Fruit fly (Drosophila melanogaster) whole organism, embryonic: Measurements from ENCODE around the gene CG15027.

Experiments used
- Blimp-1 ChIP-seq: fragments of 200-800 bp; sonication (Bioruptor generic); optimal IDR thresholded peaks from 3 replicates; lab custom pipeline; 2018; ENCODE audit warnings: missing biosample characterization, missing genetic modification characterization, mild to moderate bottlenecking, moderate library complexity, missing genetic modification reagents
- CG10274 ChIP-seq: fragments of 200-800 bp; sonication (Bioruptor generic); optimal IDR thresholded peaks from 3 replicates; lab custom pipeline; 2017; ENCODE audit warnings: missing biosample characterization, mild to moderate bottlenecking, missing genetic modification characterization
- CG10462 ChIP-seq: fragments of 200-800 bp; sonication (Bioruptor generic); optimal IDR thresholded peaks from 2 replicates; lab custom pipeline; 2016; ENCODE audit warnings: missing biosample characterization, missing genetic modification characterization
- CG10979 ChIP-seq: fragments of 200-800 bp; sonication (Bioruptor generic); optimal IDR thresholded peaks from 2 replicates; lab custom pipeline; 2018; ENCODE audit warnings: missing biosample characterization, mild to moderate bottlenecking, missing genetic modification characterization, moderate library complexity
- CG11085 ChIP-seq: fragments of 200-800 bp; sonication (Bioruptor generic); IDR thresholded peaks from 2 replicates; pipeline ENCODE4 v1.3.6; 2022; ENCODE audit warnings: missing biosample characterization, missing genetic modification characterization
- CG11504 ChIP-seq: fragments of 200-800 bp; sonication (Bioruptor generic); optimal IDR thresholded peaks from 3 replicates; lab custom pipeline; 2019; ENCODE audit warnings: missing biosample characterization, mild to moderate bottlenecking, missing genetic modification characterization, moderate library complexity
- CG12071 ChIP-seq: fragments of 200-800 bp; sonication (Bioruptor generic); optimal IDR thresholded peaks from 3 replicates; lab custom pipeline; 2018; ENCODE audit warnings: missing biosample characterization, mild to moderate bottlenecking, missing genetic modification characterization
- CG12391 ChIP-seq: fragments of 200-800 bp; sonication (Bioruptor generic); optimal IDR thresholded peaks from 3 replicates; lab custom pipeline; 2018; ENCODE audit warnings: missing biosample characterization, mild to moderate bottlenecking, missing genetic modification characterization, moderate library complexity
- CG13424 ChIP-seq: fragments of 200-800 bp; sonication (Bioruptor generic); optimal IDR thresholded peaks from 2 replicates; lab custom pipeline; 2019; ENCODE audit warnings: missing biosample characterization, mild to moderate bottlenecking, missing genetic modification characterization, moderate library complexity
- CG14710 ChIP-seq: fragments of 200-800 bp; sonication (Bioruptor generic); optimal IDR thresholded peaks from 3 replicates; lab custom pipeline; 2019; ENCODE audit warnings: missing biosample characterization, mild to moderate bottlenecking, missing genetic modification characterization, moderate library complexity
- CG15269 ChIP-seq: fragments of 200-800 bp; sonication (Bioruptor generic); optimal IDR thresholded peaks from 2 replicates; lab custom pipeline; 2018; ENCODE audit warnings: missing biosample characterization, mild to moderate bottlenecking, missing genetic modification characterization, moderate library complexity
- CG17359 ChIP-seq: fragments of 200-800 bp; sonication (Bioruptor generic); optimal IDR thresholded peaks from 3 replicates; lab custom pipeline; 2018; ENCODE audit warnings: missing biosample characterization, mild to moderate bottlenecking, missing genetic modification characterization, moderate library complexity
- CG17361 ChIP-seq: fragments of 200-800 bp; sonication (Bioruptor generic); IDR thresholded peaks from 3 replicates; pipeline ENCODE4 v1.3.6; 2022; ENCODE audit warnings: missing biosample characterization, missing genetic modification characterization
- CG17829 ChIP-seq: fragments of 200-800 bp; optimal IDR thresholded peaks from 2 replicates; lab custom pipeline; 2019; ENCODE audit warnings: missing biosample characterization, mild to moderate bottlenecking, missing genetic modification characterization, moderate library complexity
- CG18262 ChIP-seq: fragments of 200-800 bp; optimal IDR thresholded peaks from 3 replicates; lab custom pipeline; 2019; ENCODE audit warnings: missing biosample characterization, mild to moderate bottlenecking, missing genetic modification characterization, moderate library complexity
- CG2678 ChIP-seq: fragments of 200-800 bp; sonication (Bioruptor generic); optimal IDR thresholded peaks from 3 replicates; lab custom pipeline; 2019; ENCODE audit warnings: missing biosample characterization, mild to moderate bottlenecking, missing genetic modification characterization, moderate library complexity
- CG2712 ChIP-seq: fragments of 200-800 bp; optimal IDR thresholded peaks from 3 replicates; lab custom pipeline; 2019; ENCODE audit warnings: missing biosample characterization, mild to moderate bottlenecking, missing genetic modification characterization, moderate library complexity
- CG30403 ChIP-seq: fragments of 200-800 bp; sonication (Bioruptor generic); optimal IDR thresholded peaks from 3 replicates; lab custom pipeline; 2016; ENCODE audit warnings: missing biosample characterization, missing genetic modification characterization
- CG31441 ChIP-seq: fragments of 200-800 bp; sonication (Bioruptor generic); IDR thresholded peaks from 2 replicates; pipeline ENCODE4 v1.3.6; 2022; ENCODE audit warnings: missing biosample characterization, missing genetic modification characterization
- CG33213 ChIP-seq: fragments of 200-800 bp; sonication (Bioruptor generic); optimal IDR thresholded peaks from 3 replicates; lab custom pipeline; 2016; ENCODE audit warnings: missing biosample characterization, missing genetic modification characterization
- CG7556 ChIP-seq: fragments of 200-800 bp; sonication (Bioruptor generic); optimal IDR thresholded peaks from 2 replicates; lab custom pipeline; 2017; ENCODE audit warnings: missing biosample characterization, mild to moderate bottlenecking, missing genetic modification characterization
- CG7839 ChIP-seq: fragments of 200-800 bp; sonication (Bioruptor generic); optimal IDR thresholded peaks from 3 replicates; lab custom pipeline; 2018; ENCODE audit warnings: missing biosample characterization, mild to moderate bottlenecking, missing genetic modification characterization, moderate library complexity
- CG8924 ChIP-seq: fragments of 200-800 bp; optimal IDR thresholded peaks from 3 replicates; lab custom pipeline; 2019; ENCODE audit warnings: missing biosample characterization, mild to moderate bottlenecking, missing genetic modification characterization, moderate library complexity
- CoRest ChIP-seq: fragments of 200-800 bp; sonication (Bioruptor generic); optimal IDR thresholded peaks from 3 replicates; lab custom pipeline; 2018; ENCODE audit warnings: missing biosample characterization, mild to moderate bottlenecking, missing genetic modification characterization, moderate library complexity
- D ChIP-seq, 2 experiments: fragments of 200-800 bp in 1 of 2; fragments of >200 bp in 1 of 2; sonication (Bioruptor generic) in 1 of 2; optimal IDR thresholded peaks; 2 replicates in 1 of 2; 3 replicates in 1 of 2; lab custom pipeline; 2017; ENCODE audit warnings: mild to moderate bottlenecking in 1 of 2, missing biosample characterization in 1 of 2, missing genetic modification characterization in 1 of 2, missing genetic modification reagents in 1 of 2
- Drgx ChIP-seq: fragments of 200-800 bp; sonication (Bioruptor generic); IDR thresholded peaks from 2 replicates; pipeline ENCODE4 v1.3.6; 2022; ENCODE audit warnings: missing biosample characterization, missing genetic modification characterization
- Hr51 ChIP-seq, 2 experiments: fragments of 200-800 bp; sonication (Bioruptor generic); optimal IDR thresholded peaks; 2 replicates in 1 of 2; 3 replicates in 1 of 2; lab custom pipeline; 2016 to 2018; ENCODE audit warnings: missing biosample characterization in 2 of 2, missing genetic modification characterization in 2 of 2, mild to moderate bottlenecking in 1 of 2, moderate library complexity in 1 of 2
- Ptx1 ChIP-seq: fragments of 200-800 bp; sonication (Bioruptor generic); IDR thresholded peaks from 2 replicates; pipeline ENCODE4 v1.3.6; 2022; ENCODE audit warnings: missing biosample characterization, missing genetic modification characterization
- Sox100B ChIP-seq: fragments of 200-800 bp; sonication (Bioruptor generic); optimal IDR thresholded peaks from 3 replicates; lab custom pipeline; 2018; ENCODE audit warnings: missing biosample characterization, mild to moderate bottlenecking, missing genetic modification characterization
- Sox102F ChIP-seq: fragments of 200-800 bp; sonication (Bioruptor generic); optimal IDR thresholded peaks from 2 replicates; lab custom pipeline; 2018; ENCODE audit warnings: missing biosample characterization, mild to moderate bottlenecking, missing genetic modification characterization, moderate library complexity
- Sry-β ChIP-seq: fragments of 200-800 bp; sonication (Bioruptor generic); optimal IDR thresholded peaks from 2 replicates; lab custom pipeline; 2018; ENCODE audit warnings: missing biosample characterization, mild to moderate bottlenecking, missing genetic modification characterization, moderate library complexity
- Ssrp ChIP-seq: fragments of 200-800 bp; sonication (Bioruptor generic); optimal IDR thresholded peaks from 2 replicates; lab custom pipeline; 2018; ENCODE audit warnings: missing biosample characterization, mild to moderate bottlenecking, missing genetic modification characterization, moderate library complexity
- Xrp1 ChIP-seq: fragments of 200-800 bp; sonication (Bioruptor generic); IDR thresholded peaks from 2 replicates; pipeline ENCODE4 v1.3.6; 2022; ENCODE audit warnings: missing biosample characterization, missing genetic modification characterization
- az2 ChIP-seq: fragments of 200-800 bp; sonication (Bioruptor generic); optimal IDR thresholded peaks from 3 replicates; lab custom pipeline; 2016; ENCODE audit warnings: missing biosample characterization, missing genetic modification characterization
- btn ChIP-seq: fragments of 200-800 bp; sonication (Bioruptor generic); optimal IDR thresholded peaks from 2 replicates; lab custom pipeline; 2016; ENCODE audit warnings: missing biosample characterization, missing genetic modification characterization
- cas ChIP-seq: fragments of 200-800 bp; sonication (Bioruptor generic); IDR thresholded peaks from 2 replicates; pipeline ENCODE4 v1.3.6; 2022; ENCODE audit warnings: missing biosample characterization, missing genetic modification characterization
- cg ChIP-seq: fragments of 200-800 bp; sonication (Bioruptor generic); optimal IDR thresholded peaks from 3 replicates; lab custom pipeline; 2019; ENCODE audit warnings: missing biosample characterization, mild to moderate bottlenecking, missing genetic modification characterization, moderate library complexity
- dmrt99B ChIP-seq: fragments of 200-800 bp; sonication (Bioruptor generic); optimal IDR thresholded peaks from 2 replicates; lab custom pipeline; 2018; ENCODE audit warnings: missing biosample characterization, mild to moderate bottlenecking, missing genetic modification characterization, moderate library complexity
- dpn ChIP-seq, 2 experiments: fragments of 200-800 bp; sonication (Bioruptor generic); optimal IDR thresholded peaks; 3 replicates each; lab custom pipeline; 2016; ENCODE audit warnings: missing biosample characterization in 2 of 2, missing genetic modification characterization in 2 of 2
- gem ChIP-seq: fragments of 200-800 bp; sonication (Bioruptor generic); optimal IDR thresholded peaks from 2 replicates; lab custom pipeline; 2019; ENCODE audit warnings: missing biosample characterization, mild to moderate bottlenecking, missing genetic modification characterization, moderate library complexity
- insv ChIP-seq, 2 experiments: fragments of 200-800 bp; sonication (Bioruptor generic); optimal IDR thresholded peaks; 3 replicates each; lab custom pipeline; 2016 to 2018; ENCODE audit warnings: missing biosample characterization in 2 of 2, missing genetic modification characterization in 2 of 2
- lola ChIP-seq, 3 experiments: fragments of >200 bp in 2 of 3; fragments of 200-800 bp in 1 of 3; sonication (Bioruptor generic) in 1 of 3; optimal IDR thresholded peaks; 2 replicates each; lab custom pipeline; 2017 to 2019; ENCODE audit warnings: missing biosample characterization in 3 of 3, missing genetic modification characterization in 3 of 3, mild to moderate bottlenecking in 1 of 3, moderate library complexity in 1 of 3
- nmo ChIP-seq: fragments of 200-800 bp; sonication (Bioruptor generic); optimal IDR thresholded peaks from 2 replicates; lab custom pipeline; 2018; ENCODE audit warnings: missing biosample characterization, mild to moderate bottlenecking, missing genetic modification characterization, moderate library complexity
- phol ChIP-seq: fragments of 200-800 bp; sonication (Bioruptor generic); optimal IDR thresholded peaks from 3 replicates; lab custom pipeline; 2018; ENCODE audit warnings: missing biosample characterization, mild to moderate bottlenecking, missing genetic modification characterization, moderate library complexity
- slbo ChIP-seq: fragments of 200-800 bp; sonication (Bioruptor generic); IDR thresholded peaks from 2 replicates; pipeline ENCODE4 v1.3.6; 2022; ENCODE audit warnings: missing biosample characterization, missing genetic modification characterization
- ttk ChIP-seq: fragments of 200-800 bp; sonication (Bioruptor generic); IDR thresholded peaks from 2 replicates; pipeline ENCODE4 v2.1.2; 2022; ENCODE audit warnings: missing biosample characterization, missing genetic modification characterization
- unpg ChIP-seq: fragments of 200-800 bp; sonication (Bioruptor generic); optimal IDR thresholded peaks from 3 replicates; lab custom pipeline; 2018; ENCODE audit warnings: missing biosample characterization, mild to moderate bottlenecking, missing genetic modification characterization, moderate library complexity
- vvl ChIP-seq: fragments of 200-800 bp; sonication (Bioruptor generic); IDR thresholded peaks from 2 replicates; pipeline ENCODE4 v1.3.6; 2022; ENCODE audit warnings: missing biosample characterization, missing genetic modification characterization
- yki ChIP-seq: fragments of >200 bp; optimal IDR thresholded peaks from 3 replicates; lab custom pipeline; 2018

CG15027 gene

dm6 chrX:15123418-15123994 is 37.9 kb upstream of the CG15027 start:
- peak; percentile 40 for TF ChIP-seq Ssrp
- peak; percentile 8 for TF ChIP-seq Blimp-1 (GFP tag; lab: Kevin White, UChicago)
- peak; percentile 8 for TF ChIP-seq CG17359
- peak; percentile 62 for TF ChIP-seq CG11504
- peak; percentile 38 for TF ChIP-seq CG18262 (tag; lab: Kevin White, UChicago)
- TF ChIP-seq yki (lab: Kevin White, UChicago): no peak
- peak; percentile 37 for TF ChIP-seq CG2712 (tag; lab: Kevin White, UChicago)
- peak; percentile 22 for TF ChIP-seq phol (tag; lab: Kevin White, UChicago)
- peak; percentile 49 for TF ChIP-seq Sox102F
- TF ChIP-seq CG12391 (tag; lab: Kevin White, UChicago): peak; percentile 15
- TF ChIP-seq CG7556 (GFP tag; lab: Kevin White, UChicago): peak; percentile 5
- TF ChIP-seq Drgx (GFP tag; lab: Robert Waterston, UW): peak; percentile 29; the same call in 1 of the 2 replicates
- no peak for TF ChIP-seq CG10462 (GFP tag; lab: Kevin White, UChicago)
- TF ChIP-seq CG33213 (GFP tag; lab: Kevin White, UChicago): no peak
- peak; percentile 39 for TF ChIP-seq CG2678 (tag; lab: Kevin White, UChicago)
- no peak for TF ChIP-seq CG11085 (GFP tag; lab: Robert Waterston, UW)
- TF ChIP-seq CG7839 (tag; lab: Kevin White, UChicago): peak; percentile 6
- peak; percentile 27; the same call in 1 of the 2 replicates for TF ChIP-seq CG31441
- 0 out of 2 replicates have a peak, but pooled peaks have one; percentile 13 for TF ChIP-seq Ptx1
- TF ChIP-seq az2 (GFP tag; lab: Kevin White, UChicago): no peak
- peak in 1 of 3 experiments; percentile 3 for TF ChIP-seq lola (GFP tag; optimal IDR thresholded peaks at IDR 0.05; lab: Kevin White, UChicago)
- TF ChIP-seq nmo (GFP tag; lab: Kevin White, UChicago): peak; percentile 39
- no peak for TF ChIP-seq btn (GFP tag; lab: Kevin White, UChicago)
- TF ChIP-seq CG30403: peak; percentile 14
- TF ChIP-seq dmrt99B (tag; lab: Kevin White, UChicago): peak; percentile 57
- TF ChIP-seq CG13424 (tag; lab: Kevin White, UChicago): peak; percentile 2
- peak; percentile 9 for TF ChIP-seq CoRest
- TF ChIP-seq CG15269 (tag; lab: Kevin White, UChicago): peak; percentile 4
- no peak for TF ChIP-seq cas (GFP tag; lab: Robert Waterston, UW)
- peak; percentile 63; the same call in 2 of the 3 replicates for TF ChIP-seq CG17361 (GFP tag; lab: Robert Waterston, UW)
- peak; percentile 44 for TF ChIP-seq Sox100B (GFP tag; lab: Kevin White, UChicago)
- peak in 1 of 2 experiments; percentile 64 for TF ChIP-seq Hr51 (GFP tag; optimal IDR thresholded peaks at IDR 0.05; lab: Kevin White, UChicago)
- no peak for TF ChIP-seq insv (GFP tag; optimal IDR thresholded peaks at IDR 0.05; lab: Kevin White, UChicago)
- peak; percentile 14 for TF ChIP-seq CG8924 (tag; lab: Kevin White, UChicago)
- TF ChIP-seq unpg (GFP tag; lab: Kevin White, UChicago): peak; percentile 4
- TF ChIP-seq gem: peak; percentile 51
- peak; percentile 6 for TF ChIP-seq CG10979 (tag; lab: Kevin White, UChicago)

- TF ChIP-seq Xrp1 (GFP tag; lab: Robert Waterston, UW) (peak; percentile 38; the same call in 1 of the 2 replicates), CG12071 (GFP tag; lab: Kevin White, UChicago) (no peak), ttk (peak; percentile 47; the same call in 1 of the 2 replicates), CG14710 (peak; percentile 12), vvl (GFP tag; lab: Robert Waterston, UW) (peak; percentile 40; the same call in 1 of the 2 replicates), slbo (GFP tag; lab: Robert Waterston, UW) (no peak), CG10274 (GFP tag; lab: Kevin White, UChicago) (no peak), D (optimal IDR thresholded peaks at IDR 0.05; lab: Kevin White, UChicago) (no peak), D (GFP tag; optimal IDR thresholded peaks at IDR 0.05; lab: Kevin White, UChicago) (no peak), CG7839 (tag; lab: Kevin White, UChicago) (peak; percentile 46), Sry-β (no peak), dpn (GFP tag; optimal IDR thresholded peaks at IDR 0.05; lab: Kevin White, UChicago) (no peak), cg (GFP tag; lab: Kevin White, UChicago) (no peak), CG17829 (tag; lab: Kevin White, UChicago) (peak; percentile 33)
Measured at dm6 chrX:15121714-15122113, 36.1 kb upstream of the CG15027 start.
